Worm (Caenorhabditis elegans) whole organism, young adult: ENCODE data around the gene K11H12.9.

Source experiments
- F55B11.4 ChIP-seq: sonication (generic microtip); optimal IDR thresholded peaks from 2 replicates; lab custom pipeline; 2016; ENCODE audit warnings: missing compliant biosample characterization, missing genetic modification characterization, borderline replicate concordance; ENCODE audit not compliant: insufficient read depth
- Y79H2A.3 ChIP-seq: fragments of 200-800 bp; sonication (Bioruptor generic); conservative IDR thresholded peaks from 2 replicates; pipeline ENCODE4 v1.3.6; 2022; ENCODE audit warnings: missing genetic modification reagents, missing genetic modification characterization, missing compliant biosample characterization
- ama-1 ChIP-seq, 3 experiments: fragments of 150-350 bp in 1 of 3; sonication (generic microtip) in 2 of 3; optimal IDR thresholded peaks; 2 replicates each; lab custom pipeline; 2014 to 2018; ENCODE audit warnings: missing biosample characterization in 2 of 3, missing genetic modification characterization in 2 of 3, missing genetic modification reagents in 2 of 3
- him-1 ChIP-seq: sonication (generic microtip); optimal IDR thresholded peaks from 2 replicates; lab custom pipeline; 2016; ENCODE audit warnings: missing genotype, missing genetic modification reagents, missing genetic modification characterization, missing compliant biosample characterization
- madf-6 ChIP-seq: fragments of 200-800 bp; sonication (Bioruptor generic); IDR thresholded peaks from 2 replicates; pipeline ENCODE4 v1.3.6; 2022; ENCODE audit warnings: missing genetic modification reagents, missing genetic modification characterization, missing compliant biosample characterization

DNA sequence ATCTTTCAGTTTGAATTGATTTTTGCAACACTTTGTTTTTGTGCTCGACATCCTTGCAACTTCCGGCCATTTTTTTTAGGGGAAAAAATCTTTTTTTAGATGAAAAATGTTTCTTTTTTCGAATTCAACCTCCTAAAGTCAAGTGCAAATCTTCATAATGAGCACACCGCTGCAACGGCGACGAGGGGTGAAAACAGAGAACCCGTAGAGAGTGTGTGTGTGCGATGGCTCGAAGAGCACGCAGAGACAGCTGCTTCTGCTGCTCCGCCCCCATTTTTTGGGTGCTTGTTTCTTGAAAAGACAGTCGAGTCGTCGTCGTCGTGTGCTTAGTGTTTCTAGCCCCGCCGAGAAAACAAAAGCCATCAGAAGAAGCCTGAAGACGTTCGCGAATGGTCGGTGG is 43.4 kb upstream of the K11H12.9 start, which contains the start of gene inx-18:
- TF ChIP-seq ama-1 (optimal IDR thresholded peaks at IDR 0.05; lab: Kevin White, UChicago) (no peak), ama-1 (GFP tag; optimal IDR thresholded peaks at IDR 0.05; lab: Kevin White, UChicago) (no peak), madf-6 (GFP tag; lab: Robert Waterston, UW) (no peak), him-1 (tag; lab: Kevin White, UChicago) (no peak), Y79H2A.3 (GFP tag; lab: Robert Waterston, UW) (no peak), F55B11.4 (tag; lab: Kevin White, UChicago) (no peak)
